Fruit fly (Drosophila melanogaster) whole organism: Measurements from ENCODE around the gene CG2909.

Experiments used
- CG8478 ChIP-seq: fragments of >200 bp; optimal IDR thresholded peaks from 2 replicates; lab custom pipeline; 2018; ENCODE audit warnings: inconsistent platforms
- Dll ChIP-seq: fragments of >200 bp; optimal IDR thresholded peaks from 2 replicates; lab custom pipeline; 2017
- EcR ChIP-seq, 2 experiments: fragments of >200 bp; optimal IDR thresholded peaks; 2 replicates each; lab custom pipeline; 2017; ENCODE audit warnings: missing biosample characterization in 2 of 2, missing genetic modification characterization in 2 of 2, missing genetic modification reagents in 2 of 2
- pan ChIP-seq: fragments of >200 bp; optimal IDR thresholded peaks from 2 replicates; lab custom pipeline; 2017
- psq ChIP-seq: fragments of >200 bp; optimal IDR thresholded peaks from 2 replicates; lab custom pipeline; 2017
- usp ChIP-seq: fragments of >200 bp; optimal IDR thresholded peaks from 2 replicates; lab custom pipeline; 2017; ENCODE audit warnings: missing biosample characterization, missing genetic modification characterization, mixed read lengths

CG2909 gene

DNA sequence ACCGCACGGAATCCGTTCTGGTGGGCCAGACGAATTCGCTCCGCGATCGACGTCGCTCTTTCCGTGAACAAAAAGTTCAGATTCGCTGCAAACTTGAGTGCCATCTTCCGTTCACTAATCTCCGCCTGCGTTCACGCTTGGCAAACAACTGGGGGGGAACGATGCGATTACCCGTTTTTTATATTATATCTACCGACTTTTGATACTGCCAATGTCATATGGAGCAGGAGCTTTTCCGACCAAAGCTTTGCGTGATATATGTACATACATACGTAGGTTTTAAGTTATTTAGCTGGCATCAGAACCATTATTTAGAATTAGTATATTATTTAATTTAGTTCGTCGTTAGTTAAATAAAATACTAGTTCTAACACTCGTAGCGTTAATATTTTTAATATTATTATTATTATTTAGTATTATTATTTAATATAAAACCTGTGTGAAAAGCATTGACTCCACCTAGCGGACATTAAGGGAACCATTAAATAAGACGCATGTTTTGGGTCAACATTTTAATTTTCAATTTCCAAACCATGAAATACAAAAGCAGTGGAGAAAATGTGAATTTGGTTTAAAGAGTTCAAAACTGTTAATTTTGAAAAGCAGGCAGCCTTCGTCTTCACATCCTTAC, 3.5 kb downstream of the CG2909 start, which contains the start of gene Gip:
Gip (minus strand) TSS at position 214 of the 631 bp plus-strand sequence.
- TF ChIP-seq pan (lab: Kevin White, UChicago): no peak
- TF ChIP-seq usp (GFP tag; lab: Kevin White, UChicago): no peak

DNA sequence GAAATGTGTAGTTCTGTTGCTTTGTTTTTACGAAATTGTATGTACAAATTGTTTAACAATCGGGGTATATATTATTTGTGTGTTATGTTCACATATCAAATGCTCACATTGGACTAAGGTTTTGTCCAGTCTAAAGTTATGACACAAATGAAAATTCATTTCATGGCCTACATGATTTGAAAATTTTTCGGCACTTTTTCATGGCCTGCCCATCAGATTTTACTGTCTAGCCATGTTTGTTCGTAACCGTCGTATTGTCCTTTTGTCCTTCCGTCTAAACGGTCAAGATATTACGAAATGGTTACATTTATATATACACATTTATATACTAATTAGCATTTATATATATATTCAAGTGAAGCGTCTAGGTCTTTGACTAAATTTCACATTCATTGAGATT, 5.5 kb downstream of the CG2909 start, which contains the start of gene CG15306:
CG15306 (minus strand) TSS at position 101 of the 400 bp plus-strand sequence.
- TF ChIP-seq CG8478 (no peak), Dll (lab: Kevin White, UChicago) (no peak), usp (GFP tag; lab: Kevin White, UChicago) (no peak), psq (lab: Kevin White, UChicago) (no peak), pan (lab: Kevin White, UChicago) (no peak), EcR (GFP tag; optimal IDR thresholded peaks at IDR 0.05; lab: Kevin White, UChicago) (no peak)

DNA sequence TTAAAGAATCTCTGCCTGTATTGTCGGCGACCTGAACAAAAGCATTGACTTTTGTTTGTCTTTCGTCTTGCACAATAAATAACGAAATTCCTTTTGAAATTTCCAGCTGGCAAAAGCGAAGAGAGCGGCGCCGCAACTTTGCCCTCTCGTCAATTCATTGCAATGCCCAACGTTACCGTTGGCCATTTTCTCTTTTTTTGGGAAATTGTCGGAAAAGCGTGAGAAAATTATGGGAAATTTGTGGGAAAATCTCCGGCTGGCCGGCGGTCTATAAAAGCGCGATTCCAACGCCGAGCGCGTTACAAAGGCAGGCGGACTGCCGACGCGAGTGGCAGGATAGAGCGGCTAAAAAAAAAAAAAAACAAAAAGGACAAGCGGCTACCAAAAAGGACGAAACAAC, 7.1 kb downstream of the CG2909 start, which contains the start of gene CG43740:
CG43740 (plus strand) TSS at position 301 of the 400 bp plus-strand sequence.
- TF ChIP-seq EcR (GFP tag; optimal IDR thresholded peaks at IDR 0.05; lab: Kevin White, UChicago): no peak
- no peak for TF ChIP-seq CG8478
- no peak for TF ChIP-seq usp (GFP tag; lab: Kevin White, UChicago)
- TF ChIP-seq Dll (lab: Kevin White, UChicago): no peak
- no peak for TF ChIP-seq pan (lab: Kevin White, UChicago)
- no peak for TF ChIP-seq psq (lab: Kevin White, UChicago)

- TF ChIP-seq Dll (lab: Kevin White, UChicago) (no peak), pan (lab: Kevin White, UChicago) (no peak), psq (lab: Kevin White, UChicago) (no peak), EcR (GFP tag; optimal IDR thresholded peaks at IDR 0.05; lab: Kevin White, UChicago) (no peak), usp (GFP tag; lab: Kevin White, UChicago) (no peak), CG8478 (no peak)
Measured at dm6 chrX:10340492-10340891, 14.2 kb downstream of the CG2909 start.

- no peak for TF ChIP-seq Dll (lab: Kevin White, UChicago)
- no peak for TF ChIP-seq usp (GFP tag; lab: Kevin White, UChicago)
- TF ChIP-seq psq (lab: Kevin White, UChicago): no peak
- TF ChIP-seq CG8478: no peak
- no peak for TF ChIP-seq pan (lab: Kevin White, UChicago)
- no peak for TF ChIP-seq EcR (GFP tag; optimal IDR thresholded peaks at IDR 0.05; lab: Kevin White, UChicago)
Measured at dm6 chrX:10347979-10348692, 21.9 kb downstream of the CG2909 start.

DNA sequence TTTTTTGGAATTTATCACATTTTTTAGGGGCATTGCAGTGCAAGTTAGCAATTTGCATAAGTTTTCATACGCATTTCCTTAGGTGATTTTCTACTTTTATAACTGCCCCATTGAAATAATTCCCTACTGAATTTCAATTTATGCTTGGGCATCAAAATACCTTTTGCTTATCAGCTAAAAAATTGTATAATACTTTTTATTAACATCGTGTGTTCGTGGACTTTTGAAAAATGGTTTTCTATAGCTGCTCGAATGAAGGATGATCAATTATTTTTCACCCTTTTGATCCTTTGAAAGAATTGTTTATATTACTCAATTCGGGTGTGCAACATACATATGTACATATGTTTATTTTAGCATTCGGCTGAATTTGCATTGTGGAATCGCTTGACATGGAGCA, 35.9 kb downstream of the CG2909 start:
- TF ChIP-seq pan (lab: Kevin White, UChicago) (no peak), CG8478 (no peak), psq (lab: Kevin White, UChicago) (no peak), Dll (lab: Kevin White, UChicago) (no peak), usp (GFP tag; lab: Kevin White, UChicago) (no peak), EcR (GFP tag; optimal IDR thresholded peaks at IDR 0.05; lab: Kevin White, UChicago) (no peak)

DNA sequence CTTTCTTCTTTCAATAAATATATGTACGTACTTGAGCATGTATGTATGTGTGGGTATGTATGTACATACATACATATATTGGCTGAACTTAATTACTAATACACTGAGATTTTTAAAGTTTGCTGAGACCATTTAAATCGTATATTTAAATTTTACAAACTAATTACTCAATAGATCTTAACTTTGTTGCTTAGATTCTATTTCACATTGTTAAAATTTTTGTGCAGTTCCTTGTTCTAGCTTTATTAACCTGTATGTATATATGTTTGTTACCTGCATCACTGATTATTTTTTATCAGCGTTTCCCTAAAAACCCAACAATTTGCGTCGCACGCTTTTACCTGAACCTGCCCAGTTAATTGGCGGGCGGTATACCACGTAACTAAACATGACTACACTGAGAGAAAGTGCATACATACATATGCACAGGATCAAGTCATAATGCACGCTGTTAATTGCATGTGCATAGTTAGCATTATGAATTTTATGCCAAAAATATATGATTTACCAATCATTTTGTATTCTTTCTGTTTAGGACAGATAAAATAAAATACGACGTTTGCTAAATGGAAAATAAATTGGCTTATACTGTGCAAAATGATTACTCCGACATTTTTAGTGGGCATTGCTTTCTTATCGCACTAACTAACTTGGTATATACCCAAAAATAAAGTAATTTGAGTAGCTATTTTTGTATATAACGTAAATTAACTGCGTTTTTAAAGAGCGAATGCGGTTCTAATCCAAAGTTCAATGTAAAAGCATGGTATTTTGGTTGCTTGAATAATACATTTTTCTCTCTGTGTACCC, 36.5 kb downstream of the CG2909 start:
- TF ChIP-seq CG8478 (no peak), EcR (GFP tag; optimal IDR thresholded peaks at IDR 0.05; lab: Kevin White, UChicago) (no peak), usp (GFP tag; lab: Kevin White, UChicago) (no peak), Dll (lab: Kevin White, UChicago) (no peak), psq (lab: Kevin White, UChicago) (no peak), pan (lab: Kevin White, UChicago) (no peak)

DNA sequence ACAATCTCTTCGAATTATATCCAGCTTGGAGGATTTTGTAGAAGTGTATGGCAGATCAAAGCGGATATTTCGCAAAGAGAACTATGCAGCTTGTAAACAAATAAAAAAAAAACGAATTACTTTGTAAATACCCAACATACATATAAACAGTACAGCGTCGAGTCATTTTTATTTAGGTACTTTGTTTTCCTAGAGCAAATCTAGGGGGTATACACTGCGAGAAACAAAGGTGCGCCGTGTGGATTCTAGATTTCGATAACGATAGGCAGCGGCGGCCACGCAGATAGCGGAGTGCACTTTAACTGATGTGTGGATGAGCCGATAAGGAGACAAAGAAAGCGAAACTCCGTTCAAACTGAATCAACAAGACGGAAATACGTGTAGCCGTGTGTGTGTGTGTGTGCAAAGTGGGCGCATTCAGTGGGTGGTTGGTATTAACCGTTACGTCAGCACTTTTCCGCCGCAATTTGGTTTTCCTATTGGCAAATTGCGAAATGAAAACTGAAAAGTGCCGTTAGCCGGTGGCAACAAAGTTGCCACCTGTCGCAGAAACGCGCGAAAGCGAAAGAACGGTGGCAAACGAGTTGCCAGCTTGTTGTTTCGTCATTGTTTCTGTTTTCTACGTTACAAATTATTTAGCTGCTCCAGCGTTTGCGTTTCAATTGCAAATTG, 38.4 kb downstream of the CG2909 start:
- no peak for TF ChIP-seq pan (lab: Kevin White, UChicago)
- TF ChIP-seq Dll (lab: Kevin White, UChicago): no peak
- no peak for TF ChIP-seq psq (lab: Kevin White, UChicago)
- TF ChIP-seq EcR (GFP tag; optimal IDR thresholded peaks at IDR 0.05; lab: Kevin White, UChicago): no peak
- no peak for TF ChIP-seq CG8478
- no peak for TF ChIP-seq usp (GFP tag; lab: Kevin White, UChicago)

dm6 chrX:10365748-10366415, 39.6 kb downstream of the CG2909 start:
- TF ChIP-seq CG8478 (no peak), psq (lab: Kevin White, UChicago) (no peak), Dll (lab: Kevin White, UChicago) (no peak), pan (lab: Kevin White, UChicago) (no peak), EcR (GFP tag; optimal IDR thresholded peaks at IDR 0.05; lab: Kevin White, UChicago) (no peak), usp (GFP tag; lab: Kevin White, UChicago) (no peak)

DNA sequence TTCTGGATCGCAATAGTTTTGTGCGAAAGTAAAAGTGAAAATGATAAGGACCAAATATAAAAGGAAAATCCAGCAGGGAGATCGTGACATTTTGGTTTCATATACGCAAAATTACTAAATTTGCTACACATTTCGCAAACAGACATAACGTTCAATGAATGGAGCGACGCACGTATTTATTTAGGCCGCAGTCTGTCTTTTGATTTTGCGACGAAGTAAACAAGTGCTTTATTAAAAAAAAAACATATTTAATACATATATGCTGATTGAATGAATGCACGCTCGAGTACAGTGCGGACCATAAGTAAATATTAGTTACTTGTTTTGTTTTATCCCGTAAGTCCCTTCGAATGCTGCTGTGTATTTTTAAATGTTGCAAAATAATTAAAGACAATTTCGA, 41.1 kb downstream of the CG2909 start, which contains the start of gene CG32679:
CG32679 (minus strand) TSS at position 101 of the 400 bp plus-strand sequence.
- no peak for TF ChIP-seq pan (lab: Kevin White, UChicago)
- TF ChIP-seq CG8478: no peak
- no peak for TF ChIP-seq Dll (lab: Kevin White, UChicago)
- TF ChIP-seq usp (GFP tag; lab: Kevin White, UChicago): no peak
- TF ChIP-seq EcR (GFP tag; optimal IDR thresholded peaks at IDR 0.05; lab: Kevin White, UChicago): no peak
- TF ChIP-seq psq (lab: Kevin White, UChicago): no peak
